Worm (Caenorhabditis elegans): Measurements from ENCODE around the gene prdx-3.

DNA sequence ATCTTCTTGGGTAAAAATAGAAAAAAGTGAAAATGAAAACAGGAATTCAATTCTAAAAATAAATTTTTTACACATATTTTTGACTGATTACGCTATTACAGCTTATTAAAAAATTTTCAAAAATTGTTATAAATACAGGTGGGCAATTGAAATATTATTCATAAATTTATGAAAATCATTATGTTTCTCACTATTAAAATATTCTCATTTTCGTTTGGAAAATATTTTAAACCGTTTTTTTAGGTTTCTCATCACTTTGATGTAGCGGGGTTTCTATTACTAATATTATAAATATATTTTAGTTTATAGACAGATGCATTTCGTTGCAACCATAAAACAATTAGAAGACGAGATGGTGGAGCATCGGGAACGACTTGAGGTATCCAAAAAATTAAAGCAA lies 10.1 kb upstream of the prdx-3 start, which contains the start of gene R07E5.5:
- no peak for TF ChIP-seq ztf-11 (tag; optimal IDR thresholded peaks at IDR 0.05)
- no peak for TF ChIP-seq daf-12 (tag; optimal IDR thresholded peaks at IDR 0.05)
- TF ChIP-seq skn-1 (tag; optimal IDR thresholded peaks at IDR 0.05): no peak
- no peak for TF ChIP-seq ZK337.2 (GFP tag; IDR thresholded peaks at IDR 0.05)
- TF ChIP-seq lin-29 (GFP tag; IDR thresholded peaks at IDR 0.05): no peak
- no peak for TF ChIP-seq Y105C5A.15 (GFP tag; IDR thresholded peaks at IDR 0.05)
- no peak for TF ChIP-seq nhr-25 (tag; optimal IDR thresholded peaks at IDR 0.05; ENCODE audit: borderline replicate concordance, insufficient read depth)
- no peak for TF ChIP-seq unc-62 (GFP tag; optimal IDR thresholded peaks at IDR 0.05 in 1 of 2)
- TF ChIP-seq unc-62 (tag; optimal IDR thresholded peaks at IDR 0.05): no peak

Data from whole organism, L4 larva.